Worm (Caenorhabditis elegans) whole organism, L4 larva: ENCODE measurements around the gene R151.10.

Experiments
- F10B5.3 ChIP-seq: sonication (generic microtip); optimal IDR thresholded peaks from 2 replicates; lab custom pipeline; 2016; ENCODE audit warnings: mild to moderate bottlenecking, missing genetic modification characterization, missing compliant biosample characterization
- F37D6.2 ChIP-seq: sonication (generic microtip); optimal IDR thresholded peaks from 2 replicates; lab custom pipeline; 2016; ENCODE audit warnings: mild to moderate bottlenecking, missing genetic modification characterization, missing compliant biosample characterization
- F44E2.7 ChIP-seq: fragments of 200-800 bp; sonication (Bioruptor generic); IDR thresholded peaks from 2 replicates; pipeline ENCODE4 v2.1.2; 2022; ENCODE audit warnings: missing genetic modification characterization, missing compliant biosample characterization
- R02D3.7 ChIP-seq: fragments of 150-350 bp; sonication (generic microtip); optimal IDR thresholded peaks from 3 replicates; lab custom pipeline; 2014; ENCODE audit warnings: missing biosample characterization, missing genetic modification characterization
- T20F7.1 ChIP-seq: fragments of 200-800 bp; sonication (Bioruptor generic); optimal IDR thresholded peaks from 2 replicates; lab custom pipeline; 2018; ENCODE audit warnings: mild to moderate bottlenecking, missing genetic modification characterization, missing compliant biosample characterization
- Y105C5A.15 ChIP-seq: fragments of 200-800 bp; sonication (Bioruptor generic); IDR thresholded peaks from 2 replicates; pipeline ENCODE4 v1.3.6; 2022; ENCODE audit warnings: missing genetic modification characterization, missing compliant biosample characterization
- Y48G9A.11 ChIP-seq: fragments of 200-800 bp; sonication (Bioruptor generic); IDR thresholded peaks from 2 replicates; pipeline ENCODE4 v1.3.6; 2022; ENCODE audit warnings: missing genetic modification reagents, missing genetic modification characterization, missing compliant biosample characterization
- Y5F2A.4 ChIP-seq: fragments of 200-800 bp; sonication (Bioruptor generic); optimal IDR thresholded peaks from 2 replicates; lab custom pipeline; 2018; ENCODE audit warnings: mild to moderate bottlenecking, missing genetic modification characterization, missing compliant biosample characterization
- ama-1 ChIP-seq: fragments of 150-350 bp; optimal IDR thresholded peaks from 2 replicates; lab custom pipeline; 2014; ENCODE audit warnings: inconsistent platforms, mixed read lengths
- ceh-20 ChIP-seq: fragments of 200-800 bp; sonication (Bioruptor generic); IDR thresholded peaks from 2 replicates; pipeline ENCODE4 v1.3.6; 2022; ENCODE audit warnings: missing genetic modification reagents, missing genetic modification characterization, missing compliant biosample characterization
- ceh-28 ChIP-seq: fragments of 150-350 bp; optimal IDR thresholded peaks from 2 replicates; lab custom pipeline; 2014; ENCODE audit warnings: missing biosample characterization, missing genetic modification reagents, missing genetic modification characterization
- ceh-44 ChIP-seq: fragments of 200-800 bp; sonication (Bioruptor generic); IDR thresholded peaks from 2 replicates; pipeline ENCODE4 v1.3.6; 2022; ENCODE audit warnings: missing genetic modification reagents, missing genetic modification characterization, missing compliant biosample characterization
- ceh-82 ChIP-seq: sonication (generic microtip); optimal IDR thresholded peaks from 2 replicates; lab custom pipeline; 2017; ENCODE audit warnings: missing biosample characterization, missing genetic modification characterization
- ces-1 ChIP-seq: fragments of 150-350 bp; sonication (generic microtip); optimal IDR thresholded peaks from 4 replicates; lab custom pipeline; 2014; ENCODE audit warnings: missing biosample characterization, missing genetic modification reagents, missing genetic modification characterization
- cey-2 ChIP-seq: sonication (generic microtip); optimal IDR thresholded peaks from 3 replicates; lab custom pipeline; 2017; ENCODE audit warnings: missing genetic modification characterization, mild to moderate bottlenecking, missing compliant biosample characterization, antibody characterized with exemption, borderline replicate concordance; ENCODE audit not compliant: insufficient read depth
- daf-12 ChIP-seq: fragments of 150-350 bp; optimal IDR thresholded peaks from 2 replicates; lab custom pipeline; 2014; ENCODE audit warnings: missing biosample characterization, missing genetic modification reagents, missing genetic modification characterization
- daf-16 ChIP-seq, 3 experiments: sonication (generic microtip); optimal IDR thresholded peaks; 2 replicates each; lab custom pipeline; 2016 to 2017; ENCODE audit warnings: missing genetic modification characterization in 3 of 3, missing genetic modification reagents in 3 of 3, mild to moderate bottlenecking in 2 of 3, missing compliant biosample characterization in 2 of 3, missing biosample characterization in 1 of 3, moderate library complexity in 1 of 3
- dmd-6 ChIP-seq: fragments of 200-800 bp; sonication (Bioruptor generic); IDR thresholded peaks from 2 replicates; pipeline ENCODE4 v1.3.6; 2022; ENCODE audit warnings: missing genetic modification reagents, missing genetic modification characterization, missing compliant biosample characterization
- dve-1 ChIP-seq: sonication (generic microtip); optimal IDR thresholded peaks from 2 replicates; lab custom pipeline; 2017; ENCODE audit warnings: antibody characterized with exemption, mild to moderate bottlenecking, missing genetic modification characterization, missing compliant biosample characterization; ENCODE audit not compliant: insufficient read depth
- egl-27 ChIP-seq: sonication (generic microtip); optimal IDR thresholded peaks from 3 replicates; lab custom pipeline; 2017; ENCODE audit warnings: missing biosample characterization, missing genetic modification reagents, missing genetic modification characterization
- fkh-10 ChIP-seq: fragments of 150-350 bp; optimal IDR thresholded peaks from 2 replicates; lab custom pipeline; 2014; ENCODE audit warnings: missing biosample characterization, missing genetic modification reagents, missing genetic modification characterization
- gei-8 ChIP-seq: fragments of 200-800 bp; sonication (Bioruptor generic); optimal IDR thresholded peaks from 2 replicates; lab custom pipeline; 2018; ENCODE audit warnings: mild to moderate bottlenecking, missing genetic modification characterization, missing compliant biosample characterization
- hif-1 ChIP-seq, 2 experiments: sonication (generic microtip); optimal IDR thresholded peaks; 2 replicates each; lab custom pipeline; 2016 to 2017; ENCODE audit warnings: missing compliant biosample characterization in 2 of 2, missing genetic modification characterization in 2 of 2, missing genetic modification reagents in 2 of 2, missing genotype in 2 of 2, mild to moderate bottlenecking in 1 of 2
- hlh-30 ChIP-seq: sonication (generic microtip); optimal IDR thresholded peaks from 2 replicates; lab custom pipeline; 2017; ENCODE audit warnings: antibody characterized with exemption, mild to moderate bottlenecking, missing genetic modification characterization, missing compliant biosample characterization; ENCODE audit not compliant: insufficient read depth
- lim-7 ChIP-seq: fragments of 200-800 bp; sonication (Bioruptor generic); IDR thresholded peaks from 2 replicates; pipeline ENCODE4 v1.3.6; 2022; ENCODE audit warnings: missing genetic modification characterization, missing compliant biosample characterization
- lin-39 ChIP-seq: fragments of 150-350 bp; optimal IDR thresholded peaks from 2 replicates; lab custom pipeline; 2014; ENCODE audit warnings: missing biosample characterization, missing genetic modification reagents, missing genetic modification characterization
- lsy-2 ChIP-seq, 2 experiments: fragments of 150-350 bp in 1 of 2; sonication (generic microtip) in 1 of 2; optimal IDR thresholded peaks; 2 replicates each; lab custom pipeline; 2014 to 2017; ENCODE audit warnings: missing biosample characterization in 2 of 2, missing genetic modification characterization in 2 of 2
- madf-5 ChIP-seq, 2 experiments: fragments of 200-800 bp; sonication (Bioruptor generic); IDR thresholded peaks; 2 replicates each; pipeline ENCODE4 v1.3.6; 2022; ENCODE audit warnings: missing compliant biosample characterization in 2 of 2, missing genetic modification characterization in 2 of 2
- mxl-2 ChIP-seq: fragments of 200-800 bp; sonication (Bioruptor generic); conservative IDR thresholded peaks from 2 replicates; pipeline ENCODE4 v1.3.6; 2022; ENCODE audit warnings: missing genetic modification reagents, missing genetic modification characterization, missing compliant biosample characterization
- nhr-10 ChIP-seq: fragments of 150-350 bp; optimal IDR thresholded peaks from 2 replicates; lab custom pipeline; 2014; ENCODE audit warnings: missing biosample characterization, missing genetic modification characterization
- nhr-102 ChIP-seq: sonication (generic microtip); optimal IDR thresholded peaks from 2 replicates; lab custom pipeline; 2016; ENCODE audit warnings: mild to moderate bottlenecking, missing genetic modification characterization, moderate library complexity, missing compliant biosample characterization
- nhr-237 ChIP-seq: sonication (generic microtip); optimal IDR thresholded peaks from 2 replicates; lab custom pipeline; 2017; ENCODE audit warnings: missing biosample characterization, missing genetic modification characterization
- nhr-25 ChIP-seq: sonication (generic microtip); optimal IDR thresholded peaks from 2 replicates; lab custom pipeline; 2017; ENCODE audit warnings: missing genetic modification characterization, mild to moderate bottlenecking, missing compliant biosample characterization, antibody characterized with exemption, moderate library complexity, borderline replicate concordance; ENCODE audit not compliant: insufficient read depth
- pha-4 ChIP-seq, 2 experiments: fragments of 150-350 bp in 1 of 2; fragments of 200-800 bp in 1 of 2; sonication (Bioruptor generic) in 1 of 2; IDR thresholded peaks in 1 of 2; optimal IDR thresholded peaks in 1 of 2; 2 replicates each; pipeline versions ENCODE4 v1.3.6 to Lab custom; 2014 to 2022; ENCODE audit warnings: missing genetic modification characterization in 2 of 2, missing genetic modification reagents in 2 of 2, missing biosample characterization in 1 of 2, missing compliant biosample characterization in 1 of 2
- php-3 ChIP-seq: fragments of 200-800 bp; sonication (Bioruptor generic); IDR thresholded peaks from 2 replicates; pipeline ENCODE4 v1.3.6; 2022; ENCODE audit warnings: missing genetic modification reagents, missing genetic modification characterization, missing compliant biosample characterization
- saeg-2 ChIP-seq: fragments of 200-800 bp; sonication (Bioruptor generic); IDR thresholded peaks from 2 replicates; pipeline ENCODE4 v1.3.6; 2022; ENCODE audit warnings: missing genetic modification reagents, missing genetic modification characterization, missing compliant biosample characterization
- sdz-12 ChIP-seq: fragments of 200-800 bp; sonication (Bioruptor generic); optimal IDR thresholded peaks from 2 replicates; lab custom pipeline; 2018; ENCODE audit warnings: mild to moderate bottlenecking, missing genetic modification characterization, missing compliant biosample characterization
- set-16 ChIP-seq: fragments of 200-800 bp; sonication (Bioruptor generic); IDR thresholded peaks from 2 replicates; pipeline ENCODE4 v1.3.6; 2022; ENCODE audit warnings: missing genetic modification reagents, missing genetic modification characterization, missing compliant biosample characterization
- skn-1 ChIP-seq: fragments of 150-350 bp; optimal IDR thresholded peaks from 2 replicates; lab custom pipeline; 2014; ENCODE audit warnings: missing biosample characterization, missing genetic modification characterization
- snpc-1.2 ChIP-seq: fragments of 200-800 bp; sonication (Bioruptor generic); IDR thresholded peaks from 2 replicates; pipeline ENCODE4 v1.3.6; 2022; ENCODE audit warnings: missing genetic modification reagents, missing genetic modification characterization, missing compliant biosample characterization
- snpc-4 ChIP-seq: fragments of 150-350 bp; optimal IDR thresholded peaks from 2 replicates; lab custom pipeline; 2014; ENCODE audit warnings: missing biosample characterization, missing genetic modification characterization
- tra-1 ChIP-seq: fragments of 200-800 bp; sonication (Bioruptor generic); IDR thresholded peaks from 2 replicates; pipeline ENCODE4 v1.3.6; 2022; ENCODE audit warnings: missing genetic modification reagents, missing genetic modification characterization, missing compliant biosample characterization
- unc-130 ChIP-seq: sonication (generic microtip); optimal IDR thresholded peaks from 2 replicates; lab custom pipeline; 2016; ENCODE audit warnings: missing genetic modification reagents, missing genetic modification characterization, missing compliant biosample characterization
- unc-62 ChIP-seq, 3 experiments: fragments of 150-350 bp in 1 of 3; sonication (generic microtip); optimal IDR thresholded peaks in 2 of 3; peaks in 1 of 3; 1 replicate in 1 of 3; 2 replicates in 2 of 3; lab custom pipeline; 2014 to 2017; ENCODE audit warnings: missing biosample characterization in 3 of 3, missing genetic modification characterization in 3 of 3, missing genetic modification reagents in 3 of 3, missing genotype in 1 of 3
- vab-7 ChIP-seq: fragments of 200-800 bp; sonication (Bioruptor generic); IDR thresholded peaks from 2 replicates; pipeline ENCODE4 v1.3.6; 2022; ENCODE audit warnings: missing genetic modification reagents, missing genetic modification characterization, missing compliant biosample characterization
- zag-1 ChIP-seq: fragments of 150-350 bp; optimal IDR thresholded peaks from 2 replicates; lab custom pipeline; 2014; ENCODE audit warnings: missing biosample characterization, missing genetic modification characterization
- ztf-7 ChIP-seq: fragments of 150-350 bp; optimal IDR thresholded peaks from 2 replicates; lab custom pipeline; 2014; ENCODE audit warnings: missing biosample characterization, missing genetic modification characterization

R151.10 gene

DNA sequence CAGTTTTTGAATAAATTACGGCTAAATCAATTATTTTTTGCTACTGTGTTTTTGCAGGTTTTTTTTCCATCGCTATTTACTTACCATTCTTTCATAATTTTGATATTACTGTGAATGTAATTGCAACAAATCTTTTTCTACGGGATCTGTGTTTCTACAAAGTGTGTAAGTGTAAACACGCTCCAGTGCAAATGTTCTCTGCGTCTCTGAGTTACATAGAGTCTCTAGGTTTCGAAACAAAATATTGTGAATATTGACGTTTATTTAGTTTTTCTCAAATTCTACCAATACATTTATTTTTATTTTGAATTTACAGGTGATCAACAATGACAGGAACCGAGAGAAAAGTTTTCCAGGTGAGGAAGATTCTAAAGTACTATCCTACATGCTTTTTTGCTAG lies 46.7 kb downstream of the R151.10 start, which contains the start of gene yju-2 (continued):
- TF ChIP-seq F44E2.7 (GFP tag; lab: Robert Waterston, UW), result no peak
- TF ChIP-seq saeg-2, result no peak
- peak in 1 of 2 experiments; percentile 86 for TF ChIP-seq lsy-2 (tag; optimal IDR thresholded peaks at IDR 0.05; lab: Kevin White, UChicago)
- peak; percentile 8 for TF ChIP-seq unc-130 (GFP tag; lab: Kevin White, UChicago)

- TF ChIP-seq ces-1 (no peak), daf-16 (GFP tag; optimal IDR thresholded peaks at IDR 0.05; lab: Kevin White, UChicago) (no peak), daf-16 (tag; optimal IDR thresholded peaks at IDR 0.05; lab: Kevin White, UChicago) (no peak), Y48G9A.11 (GFP tag; lab: Robert Waterston, UW) (no peak), daf-12 (no peak), unc-62 (GFP tag; optimal IDR thresholded peaks at IDR 0.05 in 1 of 2; lab: Kevin White, UChicago) (no peak), unc-62 (tag; optimal IDR thresholded peaks at IDR 0.05; lab: Kevin White, UChicago) (no peak), Y5F2A.4 (no peak), ceh-28 (no peak), cey-2 (tag; lab: Kevin White, UChicago) (no peak), F44E2.7 (GFP tag; lab: Robert Waterston, UW) (no peak), lim-7 (0 out of 2 replicates have a peak, but pooled peaks have one; percentile 3), nhr-237 (tag; lab: Kevin White, UChicago) (no peak), snpc-1.2 (GFP tag; lab: Robert Waterston, UW) (no peak), hif-1 (tag; optimal IDR thresholded peaks at IDR 0.05; lab: Kevin White, UChicago) (peak in 1 of 2 experiments; percentile 52), F37D6.2 (tag; lab: Kevin White, UChicago) (no peak), snpc-4 (no peak), pha-4 (GFP tag; IDR thresholded peaks at IDR 0.05; lab: Robert Waterston, UW) (peak; percentile 63; the same call in 1 of the 2 replicates), pha-4 (tag; optimal IDR thresholded peaks at IDR 0.05; lab: Kevin White, UChicago) (peak; percentile 31), sdz-12 (GFP tag; lab: Kevin White, UChicago) (no peak), php-3 (no peak), skn-1 (tag; lab: Kevin White, UChicago) (no peak), ama-1 (lab: Kevin White, UChicago) (peak; percentile 76), mxl-2 (no peak), ceh-20 (GFP tag; lab: Robert Waterston, UW) (no peak), hlh-30 (tag; lab: Kevin White, UChicago) (peak; percentile 96), set-16 (GFP tag; lab: Robert Waterston, UW) (no peak), nhr-10 (tag; lab: Kevin White, UChicago) (no peak), F10B5.3 (tag; lab: Kevin White, UChicago) (no peak), gei-8 (GFP tag; lab: Kevin White, UChicago) (no peak), T20F7.1 (GFP tag; lab: Kevin White, UChicago) (peak; percentile 61), Y105C5A.15 (no peak), nhr-25 (tag; lab: Kevin White, UChicago) (no peak), madf-5 (GFP tag; IDR thresholded peaks at IDR 0.05; lab: Robert Waterston, UW) (no peak), ztf-7 (tag; lab: Kevin White, UChicago) (no peak), ceh-82 (tag; lab: Kevin White, UChicago) (no peak), lin-39 (no peak), fkh-10 (GFP tag; lab: Kevin White, UChicago) (no peak), dve-1 (tag; lab: Kevin White, UChicago) (peak; percentile 33), nhr-102 (tag; lab: Kevin White, UChicago) (no peak), dmd-6 (GFP tag; lab: Robert Waterston, UW) (no peak), tra-1 (GFP tag; lab: Robert Waterston, UW) (no peak), R02D3.7 (tag; lab: Kevin White, UChicago) (no peak), vab-7 (no peak), egl-27 (tag; lab: Kevin White, UChicago) (no peak), ceh-44 (no peak), zag-1 (tag; lab: Kevin White, UChicago) (no peak), unc-130 (GFP tag; lab: Kevin White, UChicago) (no peak)
These were observed 48.9 kb downstream of the R151.10 start, which contains the start of gene epg-4 for ce11 chrIII:7181822-7182221. Gene epg-4 (plus strand): TSS chrIII:7182167.
